Worm (Caenorhabditis elegans) whole organism, L3 larva: ENCODE results near the gene K12H6.12.

ENCODE experiments used
- aly-2 ChIP-seq: fragments of 150-350 bp; optimal IDR thresholded peaks from 2 replicates; lab custom pipeline; 2014; ENCODE audit warnings: missing biosample characterization, missing genetic modification characterization
- ama-1 ChIP-seq: fragments of 150-350 bp; optimal IDR thresholded peaks from 2 replicates; lab custom pipeline; 2018
- ceh-16 ChIP-seq: sonication (generic microtip); optimal IDR thresholded peaks from 2 replicates; lab custom pipeline; 2017; ENCODE audit warnings: missing biosample characterization, missing genetic modification characterization
- ceh-28 ChIP-seq: fragments of 150-350 bp; optimal IDR thresholded peaks from 2 replicates; lab custom pipeline; 2014; ENCODE audit warnings: missing biosample characterization, missing genetic modification reagents, missing genetic modification characterization
- ceh-82 ChIP-seq: fragments of 150-350 bp; optimal IDR thresholded peaks from 2 replicates; lab custom pipeline; 2014; ENCODE audit warnings: missing biosample characterization, missing genetic modification characterization
- ceh-9 ChIP-seq: sonication (generic microtip); optimal IDR thresholded peaks from 2 replicates; lab custom pipeline; 2018; ENCODE audit warnings: missing biosample characterization, missing genetic modification characterization
- daf-12 ChIP-seq: fragments of 150-350 bp; optimal IDR thresholded peaks from 2 replicates; lab custom pipeline; 2014; ENCODE audit warnings: missing biosample characterization, missing genetic modification reagents, missing genetic modification characterization
- egl-27 ChIP-seq: sonication (generic microtip); optimal IDR thresholded peaks from 4 replicates; lab custom pipeline; 2017; ENCODE audit warnings: missing biosample characterization, missing genetic modification reagents, missing genetic modification characterization
- elt-1 ChIP-seq: fragments of 150-350 bp; optimal IDR thresholded peaks from 2 replicates; lab custom pipeline; 2014; ENCODE audit warnings: missing biosample characterization, missing genetic modification characterization
- elt-2 ChIP-seq: sonication (generic microtip); optimal IDR thresholded peaks from 2 replicates; lab custom pipeline; 2016; ENCODE audit warnings: missing genetic modification reagents, mild to moderate bottlenecking, missing genetic modification characterization, missing compliant biosample characterization
- elt-3 ChIP-seq, 3 experiments: fragments of 150-350 bp in 1 of 3; sonication (generic microtip) in 2 of 3; optimal IDR thresholded peaks; 2 replicates in 2 of 3; 4 replicates in 1 of 3; lab custom pipeline; 2014 to 2017; ENCODE audit warnings: missing biosample characterization in 3 of 3, missing genetic modification characterization in 3 of 3
- eor-1 ChIP-seq, 2 experiments: fragments of 150-350 bp; optimal IDR thresholded peaks; 2 replicates each; lab custom pipeline; 2014 to 2018; ENCODE audit warnings: missing biosample characterization in 2 of 2, missing genetic modification characterization in 2 of 2
- fkh-2 ChIP-seq: fragments of 150-350 bp; optimal IDR thresholded peaks from 2 replicates; lab custom pipeline; 2014; ENCODE audit warnings: missing biosample characterization, missing genetic modification reagents, missing genetic modification characterization
- fos-1 ChIP-seq: fragments of 150-350 bp; optimal IDR thresholded peaks from 2 replicates; lab custom pipeline; 2014; ENCODE audit warnings: missing biosample characterization, missing genetic modification characterization
- hmg-11 ChIP-seq: sonication (generic microtip); optimal IDR thresholded peaks from 2 replicates; lab custom pipeline; 2016; ENCODE audit warnings: missing genetic modification characterization, missing compliant biosample characterization
- jun-1 ChIP-seq: fragments of 150-350 bp; optimal IDR thresholded peaks from 2 replicates; lab custom pipeline; 2014; ENCODE audit warnings: missing biosample characterization, missing genetic modification reagents, missing genetic modification characterization
- lin-15B ChIP-seq: fragments of 150-350 bp; optimal IDR thresholded peaks from 2 replicates; lab custom pipeline; 2014; ENCODE audit warnings: missing biosample characterization, missing genetic modification characterization
- lin-39 ChIP-seq: fragments of 150-350 bp; optimal IDR thresholded peaks from 2 replicates; lab custom pipeline; 2018; ENCODE audit warnings: missing biosample characterization, missing genetic modification reagents, missing genetic modification characterization
- mdl-1 ChIP-seq: fragments of 150-350 bp; optimal IDR thresholded peaks from 2 replicates; lab custom pipeline; 2014; ENCODE audit warnings: missing biosample characterization, missing genetic modification characterization
- nfya-1 ChIP-seq: sonication (generic microtip); optimal IDR thresholded peaks from 2 replicates; lab custom pipeline; 2017; ENCODE audit warnings: missing genetic modification characterization, mild to moderate bottlenecking, missing compliant biosample characterization, antibody characterized with exemption, moderate library complexity; ENCODE audit not compliant: insufficient read depth
- nhr-11 ChIP-seq: fragments of 150-350 bp; optimal IDR thresholded peaks from 2 replicates; lab custom pipeline; 2014; ENCODE audit warnings: missing biosample characterization, missing genetic modification characterization
- nhr-12 ChIP-seq: fragments of 150-350 bp; optimal IDR thresholded peaks from 2 replicates; lab custom pipeline; 2014; ENCODE audit warnings: missing biosample characterization, missing genetic modification characterization
- nhr-23 ChIP-seq: fragments of 150-350 bp; optimal IDR thresholded peaks from 2 replicates; lab custom pipeline; 2014; ENCODE audit warnings: missing biosample characterization, missing genetic modification reagents, missing genetic modification characterization
- nhr-25 ChIP-seq: sonication (generic microtip); optimal IDR thresholded peaks from 2 replicates; lab custom pipeline; 2017; ENCODE audit warnings: missing biosample characterization, missing genetic modification characterization
- nhr-28 ChIP-seq: fragments of 150-350 bp; optimal IDR thresholded peaks from 2 replicates; lab custom pipeline; 2014; ENCODE audit warnings: missing biosample characterization, missing genetic modification characterization
- nhr-76 ChIP-seq: fragments of 150-350 bp; sonication (generic microtip); optimal IDR thresholded peaks from 5 replicates; lab custom pipeline; 2014; ENCODE audit warnings: missing biosample characterization, missing genetic modification characterization
- pha-4 ChIP-seq: fragments of 150-350 bp; optimal IDR thresholded peaks from 2 replicates; lab custom pipeline; 2014; ENCODE audit warnings: missing biosample characterization, missing genetic modification reagents, missing genetic modification characterization
- pqm-1 ChIP-seq: fragments of 150-350 bp; optimal IDR thresholded peaks from 2 replicates; lab custom pipeline; 2017; ENCODE audit warnings: missing biosample characterization, missing genetic modification characterization, inconsistent platforms
- sea-2 ChIP-seq: fragments of 150-350 bp; sonication (generic microtip); optimal IDR thresholded peaks from 4 replicates; lab custom pipeline; 2014; ENCODE audit warnings: missing biosample characterization, missing genetic modification reagents, missing genetic modification characterization
- skn-1 ChIP-seq: fragments of 150-350 bp; optimal IDR thresholded peaks from 2 replicates; lab custom pipeline; 2014; ENCODE audit warnings: missing biosample characterization, missing genetic modification characterization
- snpc-4 ChIP-seq: fragments of 150-350 bp; optimal IDR thresholded peaks from 2 replicates; lab custom pipeline; 2014; ENCODE audit warnings: missing biosample characterization, missing genetic modification characterization
- tbx-2 ChIP-seq: sonication (generic microtip); optimal IDR thresholded peaks from 2 replicates; lab custom pipeline; 2016; ENCODE audit warnings: mild to moderate bottlenecking, missing genetic modification characterization, missing compliant biosample characterization
- unc-39 ChIP-seq: sonication (generic microtip); optimal IDR thresholded peaks from 4 replicates; lab custom pipeline; 2017; ENCODE audit warnings: missing biosample characterization, missing genetic modification characterization
- ztf-4 ChIP-seq: fragments of 150-350 bp; optimal IDR thresholded peaks from 2 replicates; lab custom pipeline; 2014; ENCODE audit warnings: missing biosample characterization, missing genetic modification characterization

Gene K12H6.12

ce11 chrII:2773534-2773933 is 34.4 kb upstream of the K12H6.12 start, which contains the start of gene sdz-9:
TSS of gene sdz-9 (minus strand) at chrII:2773634.
- TF ChIP-seq fos-1 (tag; lab: Kevin White, UChicago) (no peak), nhr-25 (tag; lab: Kevin White, UChicago) (no peak), ceh-9 (tag; lab: Kevin White, UChicago) (no peak), ztf-4 (tag; lab: Kevin White, UChicago) (no peak), unc-39 (tag; lab: Kevin White, UChicago) (no peak), ceh-82 (no peak), daf-12 (tag; lab: Kevin White, UChicago) (no peak), pha-4 (tag; lab: Kevin White, UChicago) (no peak), nhr-23 (tag; lab: Kevin White, UChicago) (no peak), ama-1 (lab: Kevin White, UChicago) (no peak), aly-2 (tag; lab: Kevin White, UChicago) (no peak)

- TF ChIP-seq nhr-12 (tag; lab: Kevin White, UChicago) (no peak), daf-12 (tag; lab: Kevin White, UChicago) (no peak), nhr-23 (tag; lab: Kevin White, UChicago) (no peak), hmg-11 (no peak)
Measured at ce11 chrII:2774904-2775303, 33.1 kb upstream of the K12H6.12 start, which contains the start of gene fbxb-111. TSS of gene fbxb-111 (minus strand) at chrII:2775004.

- TF ChIP-seq nhr-76 (no peak), nhr-28 (tag; lab: Kevin White, UChicago) (no peak)
Measured at ce11 chrII:2777846-2778245, 30.1 kb upstream of the K12H6.12 start, which contains the start of gene F08D12.4. TSS of gene F08D12.4 (plus strand) at chrII:2778146.

- TF ChIP-seq ztf-4 (tag; lab: Kevin White, UChicago) (no peak), fos-1 (tag; lab: Kevin White, UChicago) (no peak), nhr-11 (tag; lab: Kevin White, UChicago) (no peak), nhr-76 (no peak)
Measured at ce11 chrII:2779253-2779652, 28.7 kb upstream of the K12H6.12 start, which contains the start of gene F08D12.3. TSS of gene F08D12.3 (plus strand) at chrII:2779553.

- TF ChIP-seq tbx-2 (tag; lab: Kevin White, UChicago): no peak
- TF ChIP-seq skn-1 (tag; lab: Kevin White, UChicago): no peak
- TF ChIP-seq nhr-28 (tag; lab: Kevin White, UChicago): no peak
- TF ChIP-seq mdl-1: no peak
- TF ChIP-seq lin-39 (tag; lab: Kevin White, UChicago): no peak
- no peak for TF ChIP-seq ceh-28
- TF ChIP-seq jun-1 (tag; lab: Kevin White, UChicago): no peak
- TF ChIP-seq sea-2 (GFP tag; lab: Kevin White, UChicago): no peak
- TF ChIP-seq snpc-4: no peak
- no peak for TF ChIP-seq lin-15B (tag; lab: Kevin White, UChicago)
- TF ChIP-seq hmg-11: no peak
- TF ChIP-seq nhr-25 (tag; lab: Kevin White, UChicago): no peak
- TF ChIP-seq unc-39 (tag; lab: Kevin White, UChicago): no peak
- TF ChIP-seq daf-12 (tag; lab: Kevin White, UChicago): no peak
- no peak for TF ChIP-seq pqm-1 (tag; lab: Kevin White, UChicago)
- TF ChIP-seq nhr-76: no peak
- TF ChIP-seq eor-1 (tag; optimal IDR thresholded peaks at IDR 0.05; lab: Kevin White, UChicago): no peak
- no peak for TF ChIP-seq elt-2 (tag; lab: Kevin White, UChicago)
- no peak for TF ChIP-seq aly-2 (tag; lab: Kevin White, UChicago)
- no peak for TF ChIP-seq elt-1 (tag; lab: Kevin White, UChicago)
Measured at ce11 chrII:2780804-2781203, 27.2 kb upstream of the K12H6.12 start.

ce11 chrII:2781355-2781754 is 26.6 kb upstream of the K12H6.12 start, which contains the start of gene F08D12.2:
TSS of gene F08D12.2 (plus strand) at chrII:2781655.
- TF ChIP-seq nhr-12 (tag; lab: Kevin White, UChicago) (no peak), snpc-4 (no peak)

ce11 chrII:2783380-2783779 is 24.6 kb upstream of the K12H6.12 start:
- TF ChIP-seq ceh-16 (tag; lab: Kevin White, UChicago) (no peak), ceh-28 (no peak), nfya-1 (tag; lab: Kevin White, UChicago) (no peak), snpc-4 (no peak), mdl-1 (no peak), ceh-82 (no peak), fkh-2 (tag; lab: Kevin White, UChicago) (no peak), pha-4 (tag; lab: Kevin White, UChicago) (no peak), egl-27 (tag; lab: Kevin White, UChicago) (no peak), nhr-23 (tag; lab: Kevin White, UChicago) (no peak), jun-1 (tag; lab: Kevin White, UChicago) (no peak), skn-1 (tag; lab: Kevin White, UChicago) (no peak), ceh-9 (tag; lab: Kevin White, UChicago) (no peak), elt-3 (tag; optimal IDR thresholded peaks at IDR 0.05; lab: Kevin White, UChicago) (no peak), unc-39 (tag; lab: Kevin White, UChicago) (no peak)
- TF ChIP-seq, all 47 proteins: peak for 0
